Worm (Caenorhabditis elegans) whole organism, mixed stage, embryonic: Measurements from ENCODE around the gene srh-1.
"Not testable (repeated sequence)": the region's sequence is repeated elsewhere in the genome, so short reads cannot be mapped to it uniquely, and the experiment has no call there.

Experiments used
- M03D4.4 ChIP-seq: sonication (generic microtip); optimal IDR thresholded peaks from 2 replicates; lab custom pipeline; 2017; ENCODE audit warnings: mild to moderate bottlenecking, missing genetic modification characterization, missing compliant biosample characterization
- bed-3 ChIP-seq: fragments of 200-800 bp; sonication (Bioruptor generic); optimal IDR thresholded peaks from 3 replicates; lab custom pipeline; 2018; ENCODE audit warnings: mild to moderate bottlenecking, missing genetic modification characterization, moderate library complexity, missing compliant biosample characterization
- ceh-39 ChIP-seq: fragments of 150-350 bp; optimal IDR thresholded peaks from 2 replicates; lab custom pipeline; 2014; ENCODE audit warnings: missing biosample characterization, missing genetic modification characterization
- ceh-43 ChIP-seq: fragments of 200-800 bp; sonication (Bioruptor generic); optimal IDR thresholded peaks from 2 replicates; lab custom pipeline; 2018; ENCODE audit warnings: mild to moderate bottlenecking, missing genetic modification characterization, moderate library complexity, missing compliant biosample characterization
- ceh-83 ChIP-seq: fragments of 200-800 bp; sonication (Bioruptor generic); optimal IDR thresholded peaks from 2 replicates; lab custom pipeline; 2018; ENCODE audit warnings: mild to moderate bottlenecking, missing genetic modification characterization, missing compliant biosample characterization
- ces-1 ChIP-seq: fragments of 150-350 bp; optimal IDR thresholded peaks from 2 replicates; lab custom pipeline; 2014; ENCODE audit warnings: missing biosample characterization, missing genetic modification reagents, missing genetic modification characterization
- cnd-1 ChIP-seq: fragments of 200-800 bp; sonication (Bioruptor generic); optimal IDR thresholded peaks from 2 replicates; lab custom pipeline; 2018; ENCODE audit warnings: mild to moderate bottlenecking, missing genetic modification characterization, missing compliant biosample characterization
- drap-1 ChIP-seq: fragments of 200-800 bp; sonication (Bioruptor generic); optimal IDR thresholded peaks from 3 replicates; lab custom pipeline; 2018; ENCODE audit warnings: mild to moderate bottlenecking, missing genetic modification characterization, missing compliant biosample characterization
- elt-1 ChIP-seq: sonication (generic microtip); optimal IDR thresholded peaks from 2 replicates; lab custom pipeline; 2017; ENCODE audit warnings: missing genetic modification characterization, mild to moderate bottlenecking, missing compliant biosample characterization, antibody characterized with exemption, moderate library complexity, borderline replicate concordance; ENCODE audit not compliant: insufficient read depth
- elt-3 ChIP-seq: fragments of 150-350 bp; optimal IDR thresholded peaks from 2 replicates; lab custom pipeline; 2014; ENCODE audit warnings: missing biosample characterization, missing genetic modification characterization
- flh-1 ChIP-seq: fragments of 200-800 bp; sonication (Bioruptor generic); optimal IDR thresholded peaks from 2 replicates; lab custom pipeline; 2018; ENCODE audit warnings: mild to moderate bottlenecking, missing genetic modification characterization, moderate library complexity, missing compliant biosample characterization
- ham-2 ChIP-seq: fragments of 200-800 bp; sonication (Bioruptor generic); optimal IDR thresholded peaks from 2 replicates; lab custom pipeline; 2018; ENCODE audit warnings: mild to moderate bottlenecking, missing genetic modification characterization, missing compliant biosample characterization
- lin-13 ChIP-seq: fragments of 150-350 bp; optimal IDR thresholded peaks from 2 replicates; lab custom pipeline; 2014; ENCODE audit warnings: missing biosample characterization, missing genetic modification characterization
- lin-32 ChIP-seq: fragments of 200-800 bp; sonication (Bioruptor generic); optimal IDR thresholded peaks from 2 replicates; lab custom pipeline; 2018; ENCODE audit warnings: mild to moderate bottlenecking, missing genetic modification characterization, missing compliant biosample characterization
- lsy-2 ChIP-seq: fragments of 150-350 bp; optimal IDR thresholded peaks from 2 replicates; lab custom pipeline; 2014; ENCODE audit warnings: missing biosample characterization, missing genetic modification characterization
- mab-5 ChIP-seq: fragments of 150-350 bp; optimal IDR thresholded peaks from 2 replicates; lab custom pipeline; 2014; ENCODE audit warnings: missing biosample characterization, missing genetic modification characterization
- mls-2 ChIP-seq: sonication (generic microtip); optimal IDR thresholded peaks from 2 replicates; lab custom pipeline; 2016; ENCODE audit warnings: mild to moderate bottlenecking, missing genetic modification characterization, moderate library complexity, missing compliant biosample characterization
- nhr-12 ChIP-seq: fragments of 150-350 bp; optimal IDR thresholded peaks from 2 replicates; lab custom pipeline; 2014; ENCODE audit warnings: missing biosample characterization, missing genetic modification characterization
- nhr-2 ChIP-seq: fragments of 150-350 bp; optimal IDR thresholded peaks from 2 replicates; lab custom pipeline; 2014; ENCODE audit warnings: missing biosample characterization, missing genetic modification characterization
- nhr-237 ChIP-seq: fragments of 150-350 bp; optimal IDR thresholded peaks from 2 replicates; lab custom pipeline; 2014; ENCODE audit warnings: missing biosample characterization, missing genetic modification characterization
- nhr-28 ChIP-seq: fragments of 150-350 bp; optimal IDR thresholded peaks from 2 replicates; lab custom pipeline; 2014; ENCODE audit warnings: missing biosample characterization, missing genetic modification characterization
- nhr-76 ChIP-seq: sonication (generic microtip); optimal IDR thresholded peaks from 2 replicates; lab custom pipeline; 2017; ENCODE audit warnings: missing biosample characterization, missing genetic modification characterization
- pha-4 ChIP-seq: fragments of 150-350 bp; optimal IDR thresholded peaks from 2 replicates; lab custom pipeline; 2018; ENCODE audit warnings: missing biosample characterization, missing genetic modification reagents, missing genetic modification characterization
- sem-2 ChIP-seq: fragments of 200-800 bp; sonication (Bioruptor generic); optimal IDR thresholded peaks from 2 replicates; lab custom pipeline; 2018; ENCODE audit warnings: mild to moderate bottlenecking, missing genetic modification characterization, missing compliant biosample characterization
- snpc-4 ChIP-seq: fragments of 150-350 bp; optimal IDR thresholded peaks from 2 replicates; lab custom pipeline; 2014; ENCODE audit warnings: missing biosample characterization, missing genetic modification characterization
- sptf-1 ChIP-seq: sonication (generic microtip); optimal IDR thresholded peaks from 2 replicates; lab custom pipeline; 2017; ENCODE audit warnings: mild to moderate bottlenecking, missing genetic modification characterization, moderate library complexity, missing compliant biosample characterization
- tbx-8 ChIP-seq: fragments of 200-800 bp; sonication (Bioruptor generic); optimal IDR thresholded peaks from 2 replicates; lab custom pipeline; 2018; ENCODE audit warnings: mild to moderate bottlenecking, missing genetic modification characterization, moderate library complexity, missing compliant biosample characterization
- zip-8 ChIP-seq: fragments of 150-350 bp; optimal IDR thresholded peaks from 2 replicates; lab custom pipeline; 2014; ENCODE audit warnings: missing biosample characterization, missing genetic modification characterization
- ztf-11 ChIP-seq: fragments of 150-350 bp; optimal IDR thresholded peaks from 2 replicates; lab custom pipeline; 2014; ENCODE audit warnings: missing biosample characterization, missing genetic modification characterization

Gene srh-1

DNA sequence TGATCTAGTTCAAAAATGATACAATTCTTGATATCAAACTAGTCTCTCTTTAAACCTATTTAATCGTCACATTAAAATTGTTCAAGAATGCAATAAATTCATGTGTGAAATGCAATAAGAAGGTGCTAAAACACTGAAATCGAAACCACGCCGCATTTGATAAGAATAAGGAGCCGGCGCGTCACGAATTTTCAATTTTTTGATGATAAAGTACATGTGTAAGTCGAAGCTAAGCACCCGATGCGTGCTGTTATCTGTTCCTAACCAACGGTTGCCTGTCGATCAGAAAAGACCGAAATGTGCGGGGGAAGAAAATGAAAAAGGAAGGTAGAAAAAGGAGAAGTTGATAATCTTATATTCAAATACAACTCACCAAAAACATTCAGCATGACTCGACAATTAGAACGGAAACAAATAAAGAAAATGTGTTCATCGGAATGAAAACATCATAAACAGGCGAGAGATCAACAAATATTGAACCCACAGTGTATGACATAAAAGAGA is 15.4 kb upstream of the srh-1 start, which contains the start of gene aat-6:
Gene aat-6, minus strand, starts transcription at position 454 of the 504 bp plus-strand sequence.
- TF ChIP-seq lin-32 (GFP tag; lab: Kevin White, UChicago) (no peak), sem-2 (GFP tag; lab: Kevin White, UChicago) (no peak), nhr-2 (tag; lab: Kevin White, UChicago) (no peak), ces-1 (GFP tag; lab: Kevin White, UChicago) (no peak), ztf-11 (tag; lab: Kevin White, UChicago) (no peak), nhr-28 (no peak), cnd-1 (tag; lab: Kevin White, UChicago) (no peak), bed-3 (GFP tag; lab: Kevin White, UChicago) (no peak), ceh-83 (GFP tag; lab: Kevin White, UChicago) (no peak), M03D4.4 (tag; lab: Kevin White, UChicago) (no peak), mls-2 (tag; lab: Kevin White, UChicago) (no peak)

DNA sequence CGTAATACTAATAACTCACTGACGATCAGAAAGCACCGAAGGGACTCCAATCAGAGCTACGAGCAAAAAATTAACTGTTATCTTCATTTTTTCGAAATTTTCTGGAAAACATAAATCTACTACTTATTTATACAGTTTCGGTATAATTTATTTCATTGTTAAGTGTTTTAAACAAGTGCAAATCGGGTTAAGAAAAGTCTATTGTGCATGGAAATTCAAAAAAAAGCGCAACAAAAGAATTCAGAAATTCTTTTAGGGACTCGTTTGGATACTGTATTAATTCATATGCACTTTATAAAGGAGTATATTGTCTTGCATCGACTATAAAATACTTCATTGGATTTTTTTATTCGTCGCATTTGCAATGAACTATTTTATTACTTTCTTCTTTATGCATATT is 13.4 kb upstream of the srh-1 start, which contains the start of the genes nas-20 and nas-21:
Gene nas-20, minus strand, starts transcription at position 101 of the 400 bp plus-strand sequence.
Gene nas-21, plus strand, starts transcription at position 356 of the 400 bp plus-strand sequence.
- TF ChIP-seq nhr-76 (no peak), lin-13 (tag; lab: Kevin White, UChicago) (no peak), flh-1 (GFP tag; lab: Kevin White, UChicago) (no peak), nhr-12 (tag; lab: Kevin White, UChicago) (no peak)

DNA sequence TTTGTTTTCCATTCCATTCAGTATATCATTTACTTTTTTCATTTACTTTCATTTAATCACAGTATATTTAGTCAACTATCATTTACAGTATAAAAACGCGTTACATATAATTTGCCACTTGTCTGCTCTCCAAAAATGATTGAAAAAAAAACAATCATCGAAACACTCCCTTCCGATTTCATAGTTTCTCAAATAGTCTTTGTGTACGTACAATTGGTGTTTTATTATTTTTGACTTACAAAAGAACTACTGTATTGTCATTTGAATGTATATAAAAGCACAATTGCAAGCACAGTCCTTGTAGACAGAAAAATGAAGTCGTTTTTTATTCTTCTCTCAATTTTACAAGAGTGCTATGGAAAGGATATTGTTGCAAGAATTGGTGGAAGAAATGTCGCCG is 11.3 kb upstream of the srh-1 start, which contains the start of gene nas-22:
Gene nas-22, plus strand, starts transcription at position 301 of the 400 bp plus-strand sequence.
- TF ChIP-seq ztf-11 (tag; lab: Kevin White, UChicago), result no peak
- TF ChIP-seq ceh-43, result no peak
- no peak for TF ChIP-seq zip-8 (tag; lab: Kevin White, UChicago)
- TF ChIP-seq snpc-4 (tag; lab: Kevin White, UChicago), result no peak
- no peak for TF ChIP-seq ceh-39
- TF ChIP-seq tbx-8 (GFP tag; lab: Kevin White, UChicago), result no peak
- TF ChIP-seq nhr-2 (tag; lab: Kevin White, UChicago), result no peak
- TF ChIP-seq mls-2 (tag; lab: Kevin White, UChicago), result no peak
- TF ChIP-seq mab-5 (tag; lab: Kevin White, UChicago), result no peak
- no peak for TF ChIP-seq nhr-237 (tag; lab: Kevin White, UChicago)
- no peak for TF ChIP-seq sptf-1 (tag; lab: Kevin White, UChicago)
- no peak for TF ChIP-seq bed-3 (GFP tag; lab: Kevin White, UChicago)
- TF ChIP-seq nhr-76, result no peak
- no peak for TF ChIP-seq pha-4 (tag; lab: Kevin White, UChicago)
- TF ChIP-seq elt-3 (tag; lab: Kevin White, UChicago), result no peak

DNA sequence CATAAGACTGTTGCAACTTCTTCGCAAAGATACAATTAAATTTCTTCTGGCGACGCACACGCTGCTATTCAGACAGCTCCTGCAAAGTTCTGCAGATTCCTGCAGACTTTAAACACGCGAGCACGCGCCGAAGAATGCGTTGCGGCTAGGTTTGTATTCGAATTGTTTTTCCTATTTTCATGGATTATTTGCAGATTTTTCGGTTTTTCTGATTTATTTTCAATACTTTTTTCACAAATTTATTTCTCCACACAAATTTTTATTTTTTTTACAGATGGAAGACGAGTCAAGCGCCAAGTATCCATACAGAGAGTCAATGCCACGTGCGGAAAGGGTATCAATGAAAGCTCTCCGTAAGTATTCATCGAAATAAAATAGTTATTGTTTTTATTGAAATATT is 10.0 kb upstream of the srh-1 start, which contains the start of gene T11F9.7:
Gene T11F9.7, plus strand, starts transcription at position 301 of the 400 bp plus-strand sequence.
- not testable (repeated sequence) for TF ChIP-seq nhr-12 (tag; lab: Kevin White, UChicago); ceh-39; ham-2 (GFP tag; lab: Kevin White, UChicago)

DNA sequence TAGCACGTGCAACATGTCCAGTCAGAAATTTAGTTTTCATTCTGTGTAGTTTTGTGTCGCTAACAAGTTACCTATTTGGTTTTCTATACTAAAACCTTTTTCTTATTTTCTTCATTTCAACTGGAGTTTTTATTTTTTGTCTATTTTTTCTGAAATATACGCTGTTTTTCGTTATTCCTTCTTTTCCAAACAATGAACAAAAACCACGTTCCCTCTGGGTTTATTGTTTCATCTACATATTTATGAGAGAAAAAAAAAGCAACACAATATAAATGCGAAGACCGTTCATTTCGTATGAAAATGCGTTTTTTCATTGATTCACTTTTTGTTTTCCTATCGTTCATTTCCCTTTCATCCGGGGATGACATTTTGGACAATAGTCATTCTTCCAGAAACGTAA is 6.3 kb upstream of the srh-1 start, which contains the start of gene T11F9.22:
Gene T11F9.22, plus strand, starts transcription at position 301 of the 400 bp plus-strand sequence.
- TF ChIP-seq drap-1 (GFP tag; lab: Kevin White, UChicago), result no peak
- TF ChIP-seq elt-1, result no peak
- no peak for TF ChIP-seq tbx-8 (GFP tag; lab: Kevin White, UChicago)
- no peak for TF ChIP-seq sem-2 (GFP tag; lab: Kevin White, UChicago)
- no peak for TF ChIP-seq M03D4.4 (tag; lab: Kevin White, UChicago)
- no peak for TF ChIP-seq ces-1 (GFP tag; lab: Kevin White, UChicago)
- TF ChIP-seq lsy-2 (tag; lab: Kevin White, UChicago), result no peak
- no peak for TF ChIP-seq elt-3 (tag; lab: Kevin White, UChicago)
- no peak for TF ChIP-seq nhr-28
- no peak for TF ChIP-seq nhr-2 (tag; lab: Kevin White, UChicago)
- no peak for TF ChIP-seq nhr-76
- TF ChIP-seq ceh-43, result no peak
- TF ChIP-seq nhr-12 (tag; lab: Kevin White, UChicago), result no peak
- TF ChIP-seq, all 35 proteins: peak for 0
